Worm (Caenorhabditis elegans): ENCODE measurements around the gene cht-4.

cht-4 gene

ce11 chrIII:1666893-1667292, 9.6 kb upstream of the cht-4 start:
- no peak for TF ChIP-seq lin-11 (tag; optimal IDR thresholded peaks at IDR 0.05)
- TF ChIP-seq nhr-12 (tag; optimal IDR thresholded peaks at IDR 0.05): no peak
- TF ChIP-seq C34F6.9 (tag; optimal IDR thresholded peaks at IDR 0.05): no peak
- TF ChIP-seq elt-1 (tag; optimal IDR thresholded peaks at IDR 0.05): no peak
- TF ChIP-seq ztf-4 (tag; optimal IDR thresholded peaks at IDR 0.05): no peak
- no peak for TF ChIP-seq R02D3.7 (tag; optimal IDR thresholded peaks at IDR 0.05)
- no peak for TF ChIP-seq aly-2 (tag; optimal IDR thresholded peaks at IDR 0.05)

DNA sequence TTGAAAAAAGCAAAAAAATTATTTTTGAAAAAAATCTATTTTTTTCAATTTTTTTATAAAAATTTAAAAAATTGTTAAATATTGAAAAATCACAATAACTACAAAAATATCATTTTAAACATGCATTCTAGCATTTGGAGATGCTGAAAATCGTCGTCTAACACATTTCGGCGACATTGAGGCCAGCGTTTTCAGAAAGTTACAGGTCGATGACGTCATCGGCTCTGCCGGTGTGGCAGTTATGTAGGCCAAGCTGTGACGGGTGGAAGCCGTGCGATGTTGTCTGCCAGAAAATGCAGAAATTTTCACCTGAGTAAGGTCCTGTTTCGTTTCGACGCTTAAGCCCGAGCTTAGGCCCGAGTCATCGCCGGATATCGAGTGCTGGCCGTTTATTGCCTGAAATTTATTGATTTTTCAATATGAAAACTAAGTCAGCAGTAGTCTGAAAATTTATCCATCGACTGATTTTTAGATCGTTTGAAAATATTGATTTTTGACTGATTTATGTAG, 8.6 kb upstream of the cht-4 start, which contains the start of gene Y22D7AR.3:
TSS of gene Y22D7AR.3 (minus strand) at position 51 of the 510 bp plus-strand sequence.
- TF ChIP-seq ztf-1 (GFP tag; conservative IDR thresholded peaks at IDR 0.05) (no peak), elt-3 (tag; optimal IDR thresholded peaks at IDR 0.05) (no peak), R02D3.7 (tag; optimal IDR thresholded peaks at IDR 0.05) (no peak), nhr-25 (tag; optimal IDR thresholded peaks at IDR 0.05) (no peak), elt-1 (tag; optimal IDR thresholded peaks at IDR 0.05) (no peak), ZK546.5 (tag; optimal IDR thresholded peaks at IDR 0.05) (no peak), dmd-4 (tag; optimal IDR thresholded peaks at IDR 0.05) (no peak), lin-13 (GFP tag; optimal IDR thresholded peaks at IDR 0.05) (no peak), blmp-1 (tag; optimal IDR thresholded peaks at IDR 0.05; ENCODE audit: insufficient read depth) (no peak), sma-9 (GFP tag; optimal IDR thresholded peaks at IDR 0.05) (no peak), sma-9 (tag; optimal IDR thresholded peaks at IDR 0.05) (no peak), ama-1 (optimal IDR thresholded peaks at IDR 0.05) (no peak), nhr-12 (tag; optimal IDR thresholded peaks at IDR 0.05) (no peak), nhr-77 (tag; optimal IDR thresholded peaks at IDR 0.05) (no peak), nhr-237 (tag; optimal IDR thresholded peaks at IDR 0.05) (no peak), mdl-1 (tag; optimal IDR thresholded peaks at IDR 0.05) (no peak), nhr-11 (tag; optimal IDR thresholded peaks at IDR 0.05) (no peak), snpc-4 (tag; optimal IDR thresholded peaks at IDR 0.05) (no peak)

DNA sequence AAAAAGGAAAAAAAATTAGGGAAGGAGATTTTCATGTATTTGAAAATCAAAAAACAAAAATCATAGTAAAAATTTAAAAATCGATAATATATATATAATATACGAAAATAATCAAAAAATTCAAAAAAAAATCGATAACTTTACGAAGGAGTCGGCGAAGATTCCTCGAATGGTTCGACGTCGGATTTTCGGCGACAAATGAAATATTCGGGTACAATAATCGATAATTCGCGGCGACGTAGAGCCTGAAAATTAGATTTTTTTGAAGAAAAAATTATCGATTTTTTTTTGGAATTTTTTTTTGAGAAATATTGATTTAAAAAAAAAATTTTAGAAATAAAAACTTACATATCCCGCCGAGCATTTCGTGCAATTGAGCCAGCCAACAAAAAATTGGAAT, 8.1 kb upstream of the cht-4 start:
- no peak for TF ChIP-seq ceh-16 (tag; optimal IDR thresholded peaks at IDR 0.05)
- no peak for TF ChIP-seq nhr-23 (tag; optimal IDR thresholded peaks at IDR 0.05)
- TF ChIP-seq unc-39 (tag; optimal IDR thresholded peaks at IDR 0.05): no peak
- TF ChIP-seq mbf-1 (tag; optimal IDR thresholded peaks at IDR 0.05): no peak
- no peak for TF ChIP-seq unc-62 (GFP tag; optimal IDR thresholded peaks at IDR 0.05)
- TF ChIP-seq nhr-237 (tag; optimal IDR thresholded peaks at IDR 0.05): no peak
- TF ChIP-seq nhr-77 (tag; optimal IDR thresholded peaks at IDR 0.05): no peak
- no peak for TF ChIP-seq ztf-11 (tag; optimal IDR thresholded peaks at IDR 0.05)
- TF ChIP-seq Y55F3AM.14 (GFP tag; optimal IDR thresholded peaks at IDR 0.05): no peak
- no peak for TF ChIP-seq lin-39 (tag; optimal IDR thresholded peaks at IDR 0.05)
- no peak for TF ChIP-seq nhr-10 (tag; optimal IDR thresholded peaks at IDR 0.05)

DNA sequence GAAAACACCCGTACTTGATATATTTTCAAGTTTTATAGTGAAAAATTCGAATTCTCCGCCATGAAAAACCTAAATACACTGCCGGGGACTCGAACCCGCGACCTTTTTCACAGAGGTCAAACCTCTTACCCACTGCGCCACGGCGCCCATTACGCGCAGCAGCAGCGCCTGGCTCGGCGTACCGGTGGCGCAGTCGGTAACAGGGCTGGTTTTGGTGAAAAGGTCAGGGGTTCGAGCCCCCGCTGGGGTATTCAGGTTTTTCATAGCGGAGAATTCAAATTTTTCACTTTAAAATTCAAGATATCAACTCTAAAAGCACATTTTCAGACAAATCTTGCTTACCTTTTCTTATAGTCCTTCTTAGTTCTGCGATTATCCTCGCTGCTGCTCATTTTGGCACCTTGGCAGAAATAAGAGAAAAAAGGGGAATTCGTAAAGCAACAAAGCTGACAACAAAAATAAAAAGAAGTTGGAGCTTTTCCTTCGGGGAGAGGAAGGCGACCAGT, 7.5 kb upstream of the cht-4 start, which contains the start of gene Y22D7AL.16:
TSS of gene Y22D7AL.16 (minus strand) at position 456 of the 506 bp plus-strand sequence.
- TF ChIP-seq alr-1 (tag; optimal IDR thresholded peaks at IDR 0.05): no peak
- no peak for TF ChIP-seq nhr-21 (tag; optimal IDR thresholded peaks at IDR 0.05)
- no peak for TF ChIP-seq F13H6.1 (tag; optimal IDR thresholded peaks at IDR 0.05)
- no peak for TF ChIP-seq lsy-2 (tag; optimal IDR thresholded peaks at IDR 0.05)
- no peak for TF ChIP-seq lin-39 (tag; optimal IDR thresholded peaks at IDR 0.05)
- TF ChIP-seq C34F6.9 (tag; optimal IDR thresholded peaks at IDR 0.05): no peak
- no peak for TF ChIP-seq nhr-23 (tag; optimal IDR thresholded peaks at IDR 0.05)

DNA sequence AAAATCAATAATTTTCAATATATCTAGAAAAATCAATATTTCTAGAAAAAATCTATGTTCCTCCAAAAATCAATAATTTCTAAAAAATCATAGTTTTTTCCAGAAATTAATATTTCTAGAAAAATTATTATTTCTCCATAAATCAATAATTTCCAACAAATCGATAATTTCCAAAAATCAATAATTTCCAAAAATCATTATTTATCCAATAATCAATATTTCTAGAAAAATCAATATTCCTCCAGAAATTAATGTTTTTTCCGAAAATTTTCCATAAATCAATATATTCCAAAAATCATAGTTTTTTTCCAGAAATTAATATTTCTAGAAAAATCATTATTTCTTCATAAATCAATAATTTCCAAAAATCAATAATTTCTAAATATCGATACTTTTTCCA, 5.8 kb upstream of the cht-4 start:
- no peak for TF ChIP-seq mab-5 (tag; optimal IDR thresholded peaks at IDR 0.05)
- no peak for TF ChIP-seq skn-1 (tag; optimal IDR thresholded peaks at IDR 0.05)
- TF ChIP-seq lin-39 (tag; optimal IDR thresholded peaks at IDR 0.05): no peak
- TF ChIP-seq ceh-16 (tag; optimal IDR thresholded peaks at IDR 0.05): no peak
- TF ChIP-seq ztf-4 (tag; optimal IDR thresholded peaks at IDR 0.05): no peak
- TF ChIP-seq fos-1 (tag; optimal IDR thresholded peaks at IDR 0.05): no peak
- TF ChIP-seq elt-1 (tag; optimal IDR thresholded peaks at IDR 0.05): no peak
- TF ChIP-seq crh-2 (tag; optimal IDR thresholded peaks at IDR 0.05): no peak
- no peak for TF ChIP-seq unc-62 (GFP tag; optimal IDR thresholded peaks at IDR 0.05)
- no peak for TF ChIP-seq mdl-1 (tag; optimal IDR thresholded peaks at IDR 0.05)
- TF ChIP-seq unc-55 (GFP tag; optimal IDR thresholded peaks at IDR 0.05): no peak
- no peak for TF ChIP-seq elt-3 (tag; optimal IDR thresholded peaks at IDR 0.05)
- TF ChIP-seq F13H6.1 (tag; optimal IDR thresholded peaks at IDR 0.05): no peak
- no peak for TF ChIP-seq egl-27 (tag; optimal IDR thresholded peaks at IDR 0.05)
- TF ChIP-seq nhr-237 (tag; optimal IDR thresholded peaks at IDR 0.05): no peak
- TF ChIP-seq gmeb-1 (tag; optimal IDR thresholded peaks at IDR 0.05): no peak
